Fruit fly (Drosophila melanogaster) whole organism, embryonic: Measurements from ENCODE around the gene CG32074.

Experiments used
- Aef1 ChIP-seq: fragments of 200-800 bp; sonication (Bioruptor generic); IDR thresholded peaks from 3 replicates; pipeline ENCODE4 v1.3.6; 2022; ENCODE audit warnings: missing biosample characterization, missing genetic modification characterization
- CG10147 ChIP-seq: fragments of 200-800 bp; sonication (Bioruptor generic); optimal IDR thresholded peaks from 2 replicates; lab custom pipeline; 2019; ENCODE audit warnings: missing biosample characterization, mild to moderate bottlenecking, missing genetic modification characterization, moderate library complexity
- CG11695 ChIP-seq: fragments of 200-800 bp; sonication (Bioruptor generic); IDR thresholded peaks from 3 replicates; pipeline ENCODE4 v1.3.6; 2022; ENCODE audit warnings: missing biosample characterization, missing genetic modification characterization
- CG1233 ChIP-seq: fragments of 200-800 bp; sonication (Bioruptor generic); optimal IDR thresholded peaks from 4 replicates; lab custom pipeline; 2018; ENCODE audit warnings: missing biosample characterization, mild to moderate bottlenecking, missing genetic modification characterization
- CG12391 ChIP-seq: fragments of 200-800 bp; sonication (Bioruptor generic); optimal IDR thresholded peaks from 3 replicates; lab custom pipeline; 2018; ENCODE audit warnings: missing biosample characterization, mild to moderate bottlenecking, missing genetic modification characterization, moderate library complexity
- CG14667 ChIP-seq: fragments of 200-800 bp; sonication (Bioruptor generic); IDR thresholded peaks from 2 replicates; pipeline ENCODE4 v1.3.6; 2022; ENCODE audit warnings: missing biosample characterization, missing genetic modification characterization
- CG15073 ChIP-seq: fragments of 200-800 bp; sonication (Bioruptor generic); optimal IDR thresholded peaks from 2 replicates; lab custom pipeline; 2016; ENCODE audit warnings: missing biosample characterization, missing genetic modification characterization
- CG17186 ChIP-seq: fragments of 200-800 bp; sonication (Bioruptor generic); optimal IDR thresholded peaks from 3 replicates; lab custom pipeline; 2017; ENCODE audit warnings: missing biosample characterization, missing genetic modification reagents, missing genetic modification characterization
- CG17802 ChIP-seq: fragments of 200-800 bp; sonication (Bioruptor generic); optimal IDR thresholded peaks from 2 replicates; lab custom pipeline; 2018; ENCODE audit warnings: missing biosample characterization, mild to moderate bottlenecking, missing genetic modification characterization, moderate library complexity
- CG1792 ChIP-seq: fragments of 200-800 bp; sonication (Bioruptor generic); optimal IDR thresholded peaks from 2 replicates; lab custom pipeline; 2016; ENCODE audit warnings: missing biosample characterization, missing genetic modification characterization
- CG30020 ChIP-seq: fragments of 200-800 bp; optimal IDR thresholded peaks from 2 replicates; lab custom pipeline; 2019; ENCODE audit warnings: missing biosample characterization, mild to moderate bottlenecking, missing genetic modification characterization, moderate library complexity
- CG30431 ChIP-seq: fragments of 200-800 bp; sonication (Bioruptor generic); optimal IDR thresholded peaks from 2 replicates; lab custom pipeline; 2017; ENCODE audit warnings: missing biosample characterization, missing genetic modification characterization
- CG32767 ChIP-seq: fragments of 200-800 bp; sonication (Bioruptor generic); IDR thresholded peaks from 2 replicates; pipeline ENCODE4 v1.3.6; 2022; ENCODE audit warnings: missing biosample characterization, missing genetic modification characterization
- CG33557 ChIP-seq: fragments of 200-800 bp; sonication (Bioruptor generic); optimal IDR thresholded peaks from 2 replicates; lab custom pipeline; 2019; ENCODE audit warnings: missing biosample characterization, mild to moderate bottlenecking, missing genetic modification characterization, moderate library complexity
- CG42726 ChIP-seq: fragments of 200-800 bp; sonication (Bioruptor generic); IDR thresholded peaks from 2 replicates; pipeline ENCODE4 v1.3.6; 2022; ENCODE audit warnings: missing biosample characterization, missing genetic modification characterization; ENCODE audit not compliant: partially characterized antibody
- CG4730 ChIP-seq: fragments of 200-800 bp; sonication (Bioruptor generic); IDR thresholded peaks from 2 replicates; pipeline ENCODE4 v1.3.6; 2022; ENCODE audit warnings: missing biosample characterization, missing genetic modification characterization
- CG6175 ChIP-seq: fragments of 200-800 bp; sonication (Bioruptor generic); IDR thresholded peaks from 3 replicates; pipeline ENCODE4 v1.3.6; 2022; ENCODE audit warnings: missing biosample characterization, missing genetic modification characterization
- CG7745 ChIP-seq: fragments of 200-800 bp; sonication (Bioruptor generic); optimal IDR thresholded peaks from 2 replicates; lab custom pipeline; 2018; ENCODE audit warnings: missing biosample characterization, mild to moderate bottlenecking, missing genetic modification characterization, moderate library complexity
- CG8089 ChIP-seq: fragments of 200-800 bp; sonication (Bioruptor generic); optimal IDR thresholded peaks from 3 replicates; lab custom pipeline; 2016; ENCODE audit warnings: missing biosample characterization, missing genetic modification characterization
- Chrac-16 ChIP-seq: fragments of 200-800 bp; sonication (Bioruptor generic); optimal IDR thresholded peaks from 3 replicates; lab custom pipeline; 2016; ENCODE audit warnings: missing biosample characterization, missing genetic modification characterization
- Dref ChIP-seq: fragments of 200-800 bp; sonication (Bioruptor generic); IDR thresholded peaks from 2 replicates; pipeline ENCODE4 v1.3.6; 2022; ENCODE audit warnings: missing biosample characterization, missing genetic modification characterization
- Fer3 ChIP-seq: fragments of 200-800 bp; sonication (Bioruptor generic); optimal IDR thresholded peaks from 2 replicates; lab custom pipeline; 2018; ENCODE audit warnings: missing biosample characterization, mild to moderate bottlenecking, missing genetic modification characterization, moderate library complexity
- HmgD ChIP-seq: fragments of 200-800 bp; sonication (Bioruptor generic); optimal IDR thresholded peaks from 3 replicates; lab custom pipeline; 2016; ENCODE audit warnings: missing biosample characterization, missing genetic modification characterization
- Lim3 ChIP-seq: fragments of 200-800 bp; sonication (Bioruptor generic); IDR thresholded peaks from 2 replicates; pipeline ENCODE4 v1.3.6; 2022; ENCODE audit warnings: missing biosample characterization, missing genetic modification characterization
- Mad ChIP-seq: fragments of 200-800 bp; sonication (Bioruptor generic); optimal IDR thresholded peaks from 2 replicates; lab custom pipeline; 2016; ENCODE audit warnings: missing biosample characterization, missing genetic modification characterization
- Mrtf ChIP-seq: fragments of 200-800 bp; sonication (Bioruptor generic); IDR thresholded peaks from 3 replicates; pipeline ENCODE4 v1.3.6; 2022; ENCODE audit warnings: missing biosample characterization, missing genetic modification characterization
- Nf-YB ChIP-seq: fragments of 200-800 bp; sonication (Bioruptor generic); optimal IDR thresholded peaks from 3 replicates; lab custom pipeline; 2019; ENCODE audit warnings: missing biosample characterization, mild to moderate bottlenecking, missing genetic modification characterization, moderate library complexity
- Rx ChIP-seq: fragments of 200-800 bp; sonication (Bioruptor generic); IDR thresholded peaks from 2 replicates; pipeline ENCODE4 v1.3.6; 2022; ENCODE audit warnings: missing biosample characterization, missing genetic modification characterization
- Stat92E ChIP-seq, 3 experiments: fragments of >200 bp in 2 of 3; fragments of 200-800 bp in 1 of 3; sonication (Bioruptor generic) in 1 of 3; optimal IDR thresholded peaks; 2 replicates each; lab custom pipeline; 2017 to 2019; ENCODE audit warnings: missing biosample characterization in 3 of 3, missing genetic modification characterization in 3 of 3, mild to moderate bottlenecking in 1 of 3, moderate library complexity in 1 of 3
- Taf1 ChIP-seq: fragments of 200-800 bp; sonication (Bioruptor generic); IDR thresholded peaks from 2 replicates; pipeline ENCODE4 v1.3.6; 2022; ENCODE audit warnings: missing biosample characterization, missing genetic modification characterization
- Vsx1 ChIP-seq: fragments of 200-800 bp; sonication (Bioruptor generic); optimal IDR thresholded peaks from 2 replicates; lab custom pipeline; 2017; ENCODE audit warnings: missing biosample characterization, mild to moderate bottlenecking, missing genetic modification characterization, missing genetic modification reagents
- ac ChIP-seq: fragments of 200-800 bp; sonication (Bioruptor generic); optimal IDR thresholded peaks from 3 replicates; lab custom pipeline; 2017; ENCODE audit warnings: missing biosample characterization, mild to moderate bottlenecking, missing genetic modification characterization
- cad ChIP-seq: fragments of >200 bp; optimal IDR thresholded peaks from 2 replicates; lab custom pipeline; 2017; ENCODE audit warnings: missing biosample characterization, missing genetic modification characterization
- caup ChIP-seq: fragments of 200-800 bp; sonication (Bioruptor generic); optimal IDR thresholded peaks from 3 replicates; lab custom pipeline; 2017; ENCODE audit warnings: missing biosample characterization, mild to moderate bottlenecking, missing genetic modification characterization, moderate library complexity; ENCODE audit not compliant: severe bottlenecking
- dan ChIP-seq: fragments of 200-800 bp; sonication (Bioruptor generic); IDR thresholded peaks from 2 replicates; pipeline ENCODE4 v1.3.6; 2022; ENCODE audit warnings: missing biosample characterization, missing genetic modification characterization
- dimm ChIP-seq: fragments of 200-800 bp; sonication (Bioruptor generic); IDR thresholded peaks from 2 replicates; pipeline ENCODE4 v1.3.6; 2022; ENCODE audit warnings: missing biosample characterization, missing genetic modification characterization
- dmrt99B ChIP-seq: fragments of 200-800 bp; sonication (Bioruptor generic); optimal IDR thresholded peaks from 2 replicates; lab custom pipeline; 2018; ENCODE audit warnings: missing biosample characterization, mild to moderate bottlenecking, missing genetic modification characterization, moderate library complexity
- fd3F ChIP-seq: fragments of 200-800 bp; sonication (Bioruptor generic); optimal IDR thresholded peaks from 2 replicates; lab custom pipeline; 2018; ENCODE audit warnings: missing biosample characterization, mild to moderate bottlenecking, missing genetic modification characterization, moderate library complexity
- gcm2 ChIP-seq: fragments of 200-800 bp; sonication (Bioruptor generic); optimal IDR thresholded peaks from 2 replicates; lab custom pipeline; 2016; ENCODE audit warnings: missing biosample characterization, missing genetic modification characterization
- pb ChIP-seq: fragments of 200-800 bp; sonication (Bioruptor generic); optimal IDR thresholded peaks from 3 replicates; lab custom pipeline; 2016; ENCODE audit warnings: missing biosample characterization, missing genetic modification characterization
- peb ChIP-seq: fragments of 200-800 bp; sonication (Bioruptor generic); IDR thresholded peaks from 2 replicates; pipeline ENCODE4 v1.3.6; 2022; ENCODE audit warnings: missing biosample characterization, missing genetic modification characterization
- psq ChIP-seq: fragments of 200-800 bp; sonication (Bioruptor generic); optimal IDR thresholded peaks from 2 replicates; lab custom pipeline; 2017; ENCODE audit warnings: missing biosample characterization, missing genetic modification characterization
- sima ChIP-seq: fragments of 200-800 bp; sonication (Bioruptor generic); optimal IDR thresholded peaks from 2 replicates; lab custom pipeline; 2016; ENCODE audit warnings: missing biosample characterization, missing genetic modification characterization
- tll ChIP-seq, 2 experiments: fragments of 200-800 bp in 1 of 2; fragments of >200 bp in 1 of 2; sonication (Bioruptor generic) in 1 of 2; optimal IDR thresholded peaks; 2 replicates each; lab custom pipeline; 2017 to 2019; ENCODE audit warnings: missing biosample characterization in 2 of 2, missing genetic modification characterization in 2 of 2, mild to moderate bottlenecking in 1 of 2, moderate library complexity in 1 of 2
- trem ChIP-seq: fragments of 200-800 bp; optimal IDR thresholded peaks from 3 replicates; lab custom pipeline; 2019; ENCODE audit warnings: missing biosample characterization, mild to moderate bottlenecking, missing genetic modification characterization, moderate library complexity
- unc-4 ChIP-seq: fragments of 200-800 bp; sonication (Bioruptor generic); IDR thresholded peaks from 2 replicates; pipeline ENCODE4 v1.3.6; 2022; ENCODE audit warnings: missing biosample characterization, missing genetic modification characterization; ENCODE audit not compliant: partially characterized antibody
- usp ChIP-seq: fragments of >200 bp; optimal IDR thresholded peaks from 2 replicates; lab custom pipeline; 2017; ENCODE audit warnings: missing biosample characterization, missing genetic modification characterization
- yki ChIP-seq: fragments of >200 bp; optimal IDR thresholded peaks from 3 replicates; lab custom pipeline; 2018
- zfh1 ChIP-seq: fragments of 200-800 bp; sonication (Bioruptor generic); IDR thresholded peaks from 3 replicates; pipeline ENCODE4 v1.3.6; 2022; ENCODE audit warnings: missing biosample characterization, missing genetic modification characterization

The CG32074 gene

dm6 chr3L:11091943-11092609 is 40.0 kb downstream of the CG32074 start (continued):
- peak; percentile 45 for TF ChIP-seq Mad (GFP tag; lab: Kevin White, UChicago)
- peak; percentile 36 for TF ChIP-seq CG1792
- peak; percentile 27 for TF ChIP-seq CG17186 (GFP tag; lab: Kevin White, UChicago)
- TF ChIP-seq Aef1 (GFP tag; lab: Robert Waterston, UW) = no peak; the same call in 2 of the 3 replicates
- peak; percentile 66; the same call in 2 of the 3 replicates for TF ChIP-seq zfh1 (GFP tag; lab: Robert Waterston, UW)
- TF ChIP-seq dmrt99B = no peak
- TF ChIP-seq cad (GFP tag; lab: Kevin White, UChicago) = no peak
- TF ChIP-seq HmgD (GFP tag; lab: Kevin White, UChicago) = no peak
- TF ChIP-seq CG17802 (tag; lab: Kevin White, UChicago) = peak; percentile 12
- peak; percentile 20 for TF ChIP-seq pb (GFP tag; lab: Kevin White, UChicago)
- TF ChIP-seq ac = no peak
- TF ChIP-seq Chrac-16 = peak; percentile 30
- TF ChIP-seq fd3F = no peak
- no peak for TF ChIP-seq CG30431 (GFP tag; lab: Kevin White, UChicago)
- no peak for TF ChIP-seq Lim3 (GFP tag; lab: Robert Waterston, UW)
- no peak for TF ChIP-seq CG7745
- TF ChIP-seq caup = peak; percentile 63
- TF ChIP-seq CG8089 (GFP tag; lab: Kevin White, UChicago) = peak; percentile 34
- TF ChIP-seq unc-4 (GFP tag; lab: Robert Waterston, UW) = no peak
- peak; percentile 34 for TF ChIP-seq CG12391 (tag; lab: Kevin White, UChicago)
- TF ChIP-seq CG1233 (GFP tag; lab: Kevin White, UChicago) = peak; percentile 12
- no peak for TF ChIP-seq CG30020 (tag; lab: Kevin White, UChicago)
- TF ChIP-seq trem (tag; lab: Kevin White, UChicago) = peak; percentile 32
- TF ChIP-seq usp (GFP tag; lab: Kevin White, UChicago) = no peak
- peak; percentile 62; the same call in 2 of the 3 replicates for TF ChIP-seq Mrtf (GFP tag; lab: Robert Waterston, UW)
- TF ChIP-seq Rx = 0 out of 2 replicates have a peak, but pooled peaks have one; percentile 26
- 0 out of 3 replicates have a peak, but pooled peaks have one; percentile 15 for TF ChIP-seq CG11695 (GFP tag; lab: Robert Waterston, UW)
- no peak for TF ChIP-seq CG32767 (GFP tag; lab: Robert Waterston, UW)
- TF ChIP-seq CG15073 (GFP tag; lab: Kevin White, UChicago) = no peak
- no peak for TF ChIP-seq tll (GFP tag; optimal IDR thresholded peaks at IDR 0.05; lab: Kevin White, UChicago)
- TF ChIP-seq CG4730 (GFP tag; lab: Robert Waterston, UW) = no peak
- no peak for TF ChIP-seq CG42726 (GFP tag; lab: Robert Waterston, UW)
- peak; percentile 24 for TF ChIP-seq Fer3 (tag; lab: Kevin White, UChicago)
- peak; percentile 47 for TF ChIP-seq Vsx1
- no peak for TF ChIP-seq CG6175 (GFP tag; lab: Robert Waterston, UW)
- no peak for TF ChIP-seq CG14667 (GFP tag; lab: Robert Waterston, UW)
- no peak for TF ChIP-seq gcm2 (GFP tag; lab: Kevin White, UChicago)
- 0 out of 2 replicates have a peak, but pooled peaks have one; percentile 21 for TF ChIP-seq Taf1 (GFP tag; lab: Robert Waterston, UW)
- TF ChIP-seq dan = no peak
- peak; percentile 25 for TF ChIP-seq sima
- peak; percentile 22 for TF ChIP-seq CG33557 (GFP tag; lab: Kevin White, UChicago)
- TF ChIP-seq Stat92E (GFP tag; optimal IDR thresholded peaks at IDR 0.05; lab: Kevin White, UChicago) = no peak
- TF ChIP-seq peb (GFP tag; lab: Robert Waterston, UW) = 0 out of 2 replicates have a peak, but pooled peaks have one; percentile 20
- TF ChIP-seq psq (GFP tag; lab: Kevin White, UChicago) = peak; percentile 67
- no peak for TF ChIP-seq CG10147 (GFP tag; lab: Kevin White, UChicago)
- TF ChIP-seq dimm = no peak
- TF ChIP-seq yki = no peak
- TF ChIP-seq Dref (GFP tag; lab: Robert Waterston, UW) = no peak
- peak; percentile 3 for TF ChIP-seq Nf-YB (GFP tag; lab: Kevin White, UChicago)
